Fruit fly (Drosophila melanogaster): Measurements from ENCODE around the gene CG14720.

The CG14720 gene

DNA sequence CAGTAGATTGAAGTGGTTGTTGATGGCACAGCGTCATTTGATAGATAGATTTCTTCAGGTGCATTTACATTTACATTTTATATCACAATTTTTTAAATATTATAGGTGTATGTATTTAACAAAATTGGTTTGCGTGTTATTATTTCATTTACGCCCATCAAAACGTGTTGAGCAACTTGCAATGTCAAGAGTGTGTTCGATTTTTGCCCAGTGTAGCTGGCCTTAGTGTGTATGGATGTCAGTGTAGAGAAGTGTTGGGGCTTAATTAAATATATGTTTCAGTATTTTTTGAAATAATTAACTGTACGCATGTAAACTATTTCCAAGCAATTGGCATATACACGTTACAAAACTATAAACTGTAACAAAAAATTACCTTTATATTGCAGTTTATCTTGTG is 40.3 kb downstream of the CG14720 start:
- no peak for TF ChIP-seq CG17801 (GFP tag; optimal IDR thresholded peaks at IDR 0.05; ENCODE audit: partially characterized antibody)

DNA sequence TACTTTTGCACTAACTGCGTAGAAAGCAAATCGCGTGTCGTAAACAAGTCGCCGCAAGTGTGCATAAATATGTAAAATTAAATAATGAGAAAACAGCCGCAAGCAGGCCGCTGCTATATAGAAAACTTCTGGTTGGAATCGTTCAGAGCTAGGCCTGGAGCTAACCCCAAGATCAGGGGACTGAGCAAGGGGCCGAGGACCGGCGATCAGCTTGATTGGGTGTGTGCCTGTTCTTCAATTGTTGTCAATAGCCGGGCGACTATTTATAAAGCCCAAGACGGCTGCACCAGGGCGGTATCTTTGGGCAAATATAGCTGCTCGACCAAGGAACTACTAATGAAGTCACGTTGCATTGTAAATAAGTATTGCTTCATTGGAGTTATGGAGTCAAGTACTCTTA is 45.3 kb downstream of the CG14720 start:
- no peak for TF ChIP-seq CG17801 (GFP tag; optimal IDR thresholded peaks at IDR 0.05; ENCODE audit: partially characterized antibody)

DNA sequence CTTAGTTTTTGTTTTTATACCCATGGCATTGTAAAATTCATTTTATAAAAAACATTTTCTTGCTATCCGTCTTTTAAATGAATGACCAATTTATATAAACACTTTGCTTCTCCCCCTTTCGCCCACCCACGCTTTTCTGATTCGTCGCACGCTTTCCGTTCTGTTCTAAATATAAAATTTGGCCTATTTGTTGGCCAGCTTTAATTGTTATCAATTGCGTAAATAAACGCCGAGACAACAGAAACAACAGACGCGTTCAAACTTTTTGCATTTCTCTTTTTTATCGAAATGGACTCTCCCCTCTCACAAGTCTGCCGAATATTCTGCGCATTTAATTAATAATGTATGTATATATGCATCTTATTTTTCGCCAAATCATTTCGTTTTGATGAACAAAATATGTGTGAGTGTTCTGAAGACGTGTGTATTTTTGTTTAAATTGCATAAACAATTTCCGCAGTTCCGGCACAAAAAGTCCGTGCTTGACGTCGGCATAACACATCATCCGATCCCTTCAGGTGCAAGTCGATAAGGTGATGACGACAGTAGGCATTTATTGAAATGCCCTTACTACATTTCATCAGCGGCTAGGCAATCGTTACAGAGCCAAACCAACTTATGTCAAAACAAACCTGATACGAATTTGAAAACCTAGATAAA is 45.9 kb downstream of the CG14720 start:
- TF ChIP-seq CG17801 (GFP tag; optimal IDR thresholded peaks at IDR 0.05; ENCODE audit: partially characterized antibody) = no peak

DNA sequence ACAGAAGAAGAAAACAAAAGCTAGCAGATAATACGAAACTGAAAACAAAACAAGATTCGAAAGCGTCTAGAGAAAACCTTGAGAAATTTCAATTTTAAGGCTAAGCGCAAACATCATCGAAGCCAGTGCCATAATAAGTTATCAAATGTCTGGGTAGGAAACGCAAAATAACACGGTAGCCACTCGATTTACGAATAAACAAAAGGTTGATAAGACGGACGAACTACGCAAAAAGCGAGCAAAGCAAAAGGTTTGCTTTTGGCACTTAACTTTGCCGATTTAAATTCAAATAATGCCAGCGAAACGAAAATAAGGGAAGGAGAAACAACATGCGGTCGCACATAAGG is 46.7 kb downstream of the CG14720 start:
- TF ChIP-seq CG17801 (GFP tag; optimal IDR thresholded peaks at IDR 0.05; ENCODE audit: partially characterized antibody) = no peak

DNA sequence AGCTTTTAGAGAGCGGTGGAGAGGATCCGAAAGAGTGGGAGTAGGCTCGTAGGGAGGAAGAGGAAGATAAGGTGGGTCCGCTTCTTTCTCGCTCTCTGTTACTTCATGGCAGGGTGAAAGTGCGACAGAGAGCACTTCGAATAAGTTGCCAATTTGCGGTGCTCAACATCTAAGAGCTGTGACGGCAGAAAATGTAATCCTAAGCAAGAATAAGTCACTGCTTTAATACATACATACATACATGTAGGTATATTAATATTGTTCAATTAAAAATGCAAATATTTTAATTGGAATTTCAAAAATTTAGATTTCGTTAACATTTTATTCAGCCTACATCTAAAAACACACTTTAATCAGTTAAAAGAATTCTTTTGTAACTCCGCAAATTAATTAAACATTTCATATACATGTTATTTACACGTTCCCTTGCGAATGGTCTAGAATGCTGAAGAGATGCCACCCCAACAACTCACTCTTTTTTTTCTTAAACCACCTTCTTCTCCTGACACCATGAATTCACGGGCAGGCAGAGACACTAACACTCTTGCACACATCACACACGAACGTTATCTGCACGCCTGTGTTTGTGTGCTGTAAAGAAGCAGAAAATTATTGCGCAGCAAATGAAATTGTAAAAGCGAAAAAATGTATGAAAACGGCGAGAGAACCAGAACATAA is 47.2 kb downstream of the CG14720 start:
- no peak for TF ChIP-seq CG17801 (GFP tag; optimal IDR thresholded peaks at IDR 0.05; ENCODE audit: partially characterized antibody)

dm6 chr3R:11759185-11759731 is 47.8 kb downstream of the CG14720 start:
- TF ChIP-seq CG17801 (GFP tag; optimal IDR thresholded peaks at IDR 0.05; ENCODE audit: partially characterized antibody) = no peak

DNA sequence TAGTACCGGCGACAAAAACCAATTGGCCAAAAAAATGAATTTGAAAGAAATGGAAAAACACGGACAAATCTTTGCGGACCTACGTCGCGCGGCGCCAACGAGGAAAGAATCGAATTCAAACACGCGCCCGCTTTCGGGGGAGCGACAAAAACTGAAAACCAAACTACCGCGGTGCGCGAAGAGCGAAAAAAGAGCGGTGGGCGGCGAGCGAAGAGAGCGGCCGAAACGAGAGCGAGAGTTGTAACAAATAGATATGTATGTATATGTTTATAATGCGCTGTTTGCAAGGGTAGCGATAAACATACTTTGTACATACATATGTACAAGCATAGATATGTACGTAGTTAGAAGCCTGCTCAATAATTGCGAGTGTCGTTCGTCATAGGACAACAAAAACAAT is 48.5 kb downstream of the CG14720 start:
- peak; percentile 56 for TF ChIP-seq CG17801 (GFP tag; optimal IDR thresholded peaks at IDR 0.05; ENCODE audit: partially characterized antibody)

DNA sequence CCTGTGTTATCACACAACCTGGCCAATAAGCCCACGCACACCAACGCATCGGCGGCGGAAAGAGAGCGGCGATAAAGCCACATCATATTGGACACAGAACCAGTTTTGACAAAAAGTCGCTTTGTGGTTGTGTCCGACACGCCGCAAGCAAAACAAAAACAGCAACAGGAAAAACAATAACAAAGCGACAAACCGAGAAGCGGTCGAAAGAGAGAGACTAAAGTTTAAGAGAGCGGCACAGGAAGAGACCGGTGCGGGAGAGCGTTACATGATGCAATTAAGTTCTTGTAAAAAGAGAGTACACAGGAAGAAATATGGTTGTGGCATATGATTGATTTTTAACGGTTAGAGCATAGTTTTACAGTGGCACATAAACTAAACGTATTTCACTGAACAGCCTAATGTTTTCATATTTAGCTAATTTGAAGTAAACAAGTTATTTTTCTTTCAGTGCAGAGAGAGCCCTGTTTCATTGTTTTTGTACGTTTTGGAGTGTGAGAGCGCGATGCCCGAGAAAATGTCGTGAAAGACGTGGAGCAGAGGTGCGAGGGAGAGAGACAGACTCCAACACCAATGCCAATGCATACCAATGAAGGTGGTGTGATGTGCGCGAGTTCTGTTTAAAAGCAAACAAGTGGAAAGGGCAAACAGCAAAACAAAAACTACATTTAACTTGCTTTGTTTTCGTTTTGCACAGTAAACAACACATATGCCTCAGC is 49.4 kb downstream of the CG14720 start:
- TF ChIP-seq CG17801 (GFP tag; optimal IDR thresholded peaks at IDR 0.05; ENCODE audit: partially characterized antibody) = peak; percentile 100

- TF ChIP-seq CG17801 (GFP tag; optimal IDR thresholded peaks at IDR 0.05; ENCODE audit: partially characterized antibody) = no peak
Observed at dm6 chr3R:11761718-11762117, 50.2 kb downstream of the CG14720 start.
